Worm (Caenorhabditis elegans): ENCODE results near the gene T28A8.3.

T28A8.3 gene

DNA sequence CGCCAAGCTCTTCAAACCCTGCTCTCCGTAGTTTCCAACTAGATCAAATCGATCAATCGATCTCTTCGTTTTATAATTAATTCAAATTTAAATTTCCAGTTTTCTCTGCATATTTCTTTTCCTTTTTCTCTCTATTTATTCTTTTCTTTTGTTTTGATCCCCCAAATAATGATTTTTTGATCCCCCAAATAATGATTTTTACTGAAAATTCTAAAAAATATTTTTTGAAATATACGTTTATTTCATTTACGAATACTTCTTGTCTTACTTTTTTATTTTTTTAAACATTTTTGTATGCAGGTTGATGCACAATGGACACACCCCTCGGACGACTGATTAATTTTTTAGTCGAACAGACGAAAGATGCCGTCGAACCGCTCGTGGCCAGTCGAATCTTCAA, 2.4 kb upstream of the T28A8.3 start, which contains the start of gene T28A8.4:
Gene T28A8.4 (plus strand): TSS at position 301 of the 400 bp plus-strand sequence.
- no peak for TF ChIP-seq mel-28 (tag; optimal IDR thresholded peaks at IDR 0.05; ENCODE audit: borderline replicate concordance)
- no peak for TF ChIP-seq mxl-1 (tag; optimal IDR thresholded peaks at IDR 0.05)
- TF ChIP-seq nfya-2 (GFP tag; IDR thresholded peaks at IDR 0.05), result no peak
- no peak for TF ChIP-seq gei-17 (GFP tag; optimal IDR thresholded peaks at IDR 0.05)
- no peak for TF ChIP-seq F52B5.7 (tag; optimal IDR thresholded peaks at IDR 0.05)
- TF ChIP-seq sdz-38 (tag; optimal IDR thresholded peaks at IDR 0.05), result no peak
- TF ChIP-seq F33H1.4 (GFP tag; IDR thresholded peaks at IDR 0.05), result no peak
- no peak for TF ChIP-seq attf-5 (GFP tag; optimal IDR thresholded peaks at IDR 0.05)
- TF ChIP-seq nhr-27 (tag; optimal IDR thresholded peaks at IDR 0.05), result no peak
- TF ChIP-seq tbp1 (GFP tag; optimal IDR thresholded peaks at IDR 0.05), result no peak
- no peak for TF ChIP-seq ZK185.1 (tag; optimal IDR thresholded peaks at IDR 0.05; ENCODE audit: poor library complexity, severe bottlenecking)
- no peak for TF ChIP-seq K12H6.12 (tag; optimal IDR thresholded peaks at IDR 0.05)
- no peak for TF ChIP-seq K11D2.4 (GFP tag; IDR thresholded peaks at IDR 0.05)
- TF ChIP-seq nfya-1 (tag; optimal IDR thresholded peaks at IDR 0.05; ENCODE audit: borderline replicate concordance, insufficient read depth), result no peak
- TF ChIP-seq dox-1 (GFP tag; IDR thresholded peaks at IDR 0.05), result no peak

DNA sequence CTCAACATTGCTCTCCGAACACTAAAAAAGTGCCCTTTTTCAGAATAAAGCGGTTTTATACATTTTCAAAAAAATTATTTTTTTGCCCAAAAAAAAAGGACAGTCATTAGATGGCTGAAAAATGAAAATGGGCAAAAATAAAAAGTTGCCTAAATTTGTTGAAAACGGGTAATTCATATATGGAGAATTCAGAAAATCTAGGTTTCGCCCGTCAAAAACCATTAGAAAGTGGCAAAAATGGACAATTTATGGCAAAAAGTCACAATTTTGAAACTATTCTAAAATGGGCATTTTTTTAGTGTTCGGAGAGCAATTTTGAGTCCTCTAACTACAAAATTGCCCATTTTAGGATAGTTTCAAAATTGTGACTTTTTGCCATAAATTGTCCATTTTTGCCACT, 2.8 kb downstream of the T28A8.3 start:
- peak; percentile 94 for TF ChIP-seq him-1 (tag; optimal IDR thresholded peaks at IDR 0.05)

DNA sequence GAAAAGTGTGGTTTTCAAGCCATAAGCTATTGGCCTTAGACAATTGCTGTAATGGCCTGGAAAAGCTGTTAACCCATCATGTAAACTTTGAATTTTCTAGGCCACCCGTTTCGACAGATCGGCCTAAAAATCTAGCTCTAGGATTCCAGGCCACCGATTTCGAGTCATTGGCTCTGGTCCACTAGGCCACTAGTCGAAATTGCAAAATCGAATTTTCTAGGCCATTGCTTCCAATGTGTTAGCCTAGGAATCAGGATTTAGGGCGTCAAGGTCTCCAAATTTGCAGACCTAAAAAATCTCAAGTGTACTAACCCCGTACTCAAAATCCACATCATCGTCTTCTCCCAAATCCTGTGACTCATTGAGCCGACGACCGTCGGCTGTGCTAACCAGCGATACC, 4.9 kb downstream of the T28A8.3 start:
- TF ChIP-seq nfya-2 (GFP tag; IDR thresholded peaks at IDR 0.05) (0 out of 2 replicates have a peak, but pooled peaks have one; percentile 1), F55B11.4 (tag; optimal IDR thresholded peaks at IDR 0.05; ENCODE audit: borderline replicate concordance, insufficient read depth) (no peak), dpl-1 (GFP tag; optimal IDR thresholded peaks at IDR 0.05) (no peak), nfyb-1 (GFP tag; IDR thresholded peaks at IDR 0.05) (0 out of 2 replicates have a peak, but pooled peaks have one; percentile 32), ceh-79 (tag; optimal IDR thresholded peaks at IDR 0.05) (no peak), rpc-1 (optimal IDR thresholded peaks at IDR 0.05) (no peak), rpc-1 (tag; optimal IDR thresholded peaks at IDR 0.05) (no peak), B0336.3 (GFP tag; IDR thresholded peaks at IDR 0.05) (no peak), ZK185.1 (tag; optimal IDR thresholded peaks at IDR 0.05; ENCODE audit: poor library complexity, severe bottlenecking) (no peak), mes-4 (tag; optimal IDR thresholded peaks at IDR 0.05) (no peak), snpc-1.3 (tag; optimal IDR thresholded peaks at IDR 0.05; ENCODE audit: insufficient read depth) (no peak), ccch-3 (GFP tag; optimal IDR thresholded peaks at IDR 0.05) (no peak), madf-6 (GFP tag; IDR thresholded peaks at IDR 0.05) (no peak)

DNA sequence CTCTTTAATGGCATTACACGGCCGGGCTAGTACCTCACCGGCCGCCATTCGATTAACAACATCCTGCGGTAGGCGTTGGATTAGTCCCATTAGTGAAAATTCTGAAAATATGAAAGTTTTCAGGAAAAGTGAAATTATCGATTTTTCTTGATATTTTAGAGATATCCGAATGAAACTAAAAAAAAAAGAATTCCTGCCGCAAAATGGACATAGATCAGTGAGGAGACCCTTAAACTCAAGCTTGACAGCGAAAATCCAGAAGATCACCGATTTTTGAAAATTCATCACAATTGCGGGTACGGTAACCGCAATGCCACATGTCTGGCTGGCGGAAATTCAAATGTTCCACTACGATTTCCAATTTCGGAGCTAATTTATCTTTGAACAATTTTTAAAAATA, 8.7 kb downstream of the T28A8.3 start, which contains the start of gene mlh-1:
Gene mlh-1 (minus strand): TSS at position 101 of the 400 bp plus-strand sequence.
- TF ChIP-seq K11D2.4 (GFP tag; IDR thresholded peaks at IDR 0.05), result no peak
- TF ChIP-seq unc-130 (GFP tag; optimal IDR thresholded peaks at IDR 0.05), result no peak
- TF ChIP-seq attf-6 (GFP tag; IDR thresholded peaks at IDR 0.05), result no peak
- 0 out of 2 replicates have a peak, but pooled peaks have one; percentile 45 for TF ChIP-seq Y79H2A.3 (GFP tag; conservative IDR thresholded peaks at IDR 0.05)
- TF ChIP-seq nfyb-1 (GFP tag; IDR thresholded peaks at IDR 0.05), result 0 out of 2 replicates have a peak, but pooled peaks have one; percentile 18
- no peak for TF ChIP-seq snpc-1.3 (tag; optimal IDR thresholded peaks at IDR 0.05; ENCODE audit: insufficient read depth)
- TF ChIP-seq B0336.3 (GFP tag; IDR thresholded peaks at IDR 0.05), result peak; percentile 42; the same call in 1 of the 2 replicates
- no peak for TF ChIP-seq lin-54 (GFP tag; optimal IDR thresholded peaks at IDR 0.05)
- no peak for TF ChIP-seq snpc-4 (GFP tag; optimal IDR thresholded peaks at IDR 0.05)
- no peak for TF ChIP-seq snpc-4 (tag; optimal IDR thresholded peaks at IDR 0.05)
- no peak for TF ChIP-seq hmg-1.2 (GFP tag; IDR thresholded peaks at IDR 0.05)

All from whole organism, young adult.